Worm (Caenorhabditis elegans): ENCODE results near the gene C07G1.7.

DNA sequence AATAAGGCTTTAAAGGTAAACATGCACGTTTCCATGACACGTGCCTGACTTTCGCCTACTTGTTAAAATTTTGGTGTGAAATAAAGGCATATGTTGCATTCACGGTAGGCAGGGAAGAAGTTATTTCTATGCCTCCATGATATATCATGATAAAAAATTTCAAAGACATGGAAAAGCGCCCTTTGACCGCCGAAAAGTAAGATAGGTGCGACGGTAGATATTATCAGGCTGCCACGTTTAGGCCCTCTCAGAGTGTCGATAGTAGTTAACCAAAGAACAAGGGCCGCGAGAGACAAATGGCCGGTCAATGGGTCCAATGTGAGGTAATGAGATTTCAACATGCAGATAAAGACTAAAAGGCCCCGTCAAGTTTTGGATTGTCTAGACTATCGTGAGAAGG lies 31.5 kb upstream of the C07G1.7 start:
- TF ChIP-seq dao-5 (tag; optimal IDR thresholded peaks at IDR 0.05) = no peak
- no peak for TF ChIP-seq him-1 (tag; optimal IDR thresholded peaks at IDR 0.05)

All from whole organism, L4/young adult.